ENCODE assay signal across 5 fruit fly cellular contexts in genomic region chr3L:3417759-3418158, dm6.
A peak's percentile ranks its signal among the peaks of the same experiment; 100 is the strongest.
TF ChIP-seq lines count a peak whose summit lies in the region.

No protein-coding gene starts in this region.

- no peak for TF ChIP-seq CTCF in whole organism, embryonic (GFP tag; optimal IDR thresholded peaks at IDR 0.05; lab: Kevin White, UChicago)

TF ChIP-seq in whole organism, adult, 20 proteins besides CTCF, POLR2A, EP300 and RAD21:
- TF ChIP-seq toe (GFP tag; optimal IDR thresholded peaks at IDR 0.05; lab: Kevin White, UChicago) = peak; percentile 5
- TF ChIP-seq bab1 (GFP tag; optimal IDR thresholded peaks at IDR 0.05; lab: Kevin White, UChicago) = peak; percentile 12
- no peak for TF ChIP-seq pad (GFP tag; optimal IDR thresholded peaks at IDR 0.05; lab: Kevin White, UChicago)
- peak; percentile 75 for TF ChIP-seq kay (GFP tag; lab: Kevin White, UChicago; ENCODE audit: borderline replicate concordance)

TF ChIP-seq in whole organism, embryonic, 481 proteins besides CTCF, POLR2A, EP300 and RAD21 (continues in another document):
- TF ChIP-seq CG10209 (GFP tag; optimal IDR thresholded peaks at IDR 0.05; lab: Kevin White, UChicago) (no peak), PHDP (tag; optimal IDR thresholded peaks at IDR 0.05; lab: Kevin White, UChicago) (peak; percentile 7), sqz (GFP tag; optimal IDR thresholded peaks at IDR 0.05; lab: Kevin White, UChicago) (peak; percentile 15), onecut (GFP tag; IDR thresholded peaks at IDR 0.05; lab: Robert Waterston, UW) (no peak), Drgx (GFP tag; IDR thresholded peaks at IDR 0.05; lab: Robert Waterston, UW) (no peak), CG2120 (GFP tag; optimal IDR thresholded peaks at IDR 0.05; lab: Kevin White, UChicago) (no peak), gem (tag; optimal IDR thresholded peaks at IDR 0.05; lab: Kevin White, UChicago) (no peak), Adf1 (GFP tag; IDR thresholded peaks at IDR 0.05; lab: Robert Waterston, UW) (no peak), ssp (GFP tag; IDR thresholded peaks at IDR 0.05; lab: Robert Waterston, UW) (no peak), gro (GFP tag; optimal IDR thresholded peaks at IDR 0.05; lab: Kevin White, UChicago) (no peak), CG12155 (GFP tag; optimal IDR thresholded peaks at IDR 0.05; lab: Kevin White, UChicago) (no peak), Dp (GFP tag; optimal IDR thresholded peaks at IDR 0.05; lab: Kevin White, UChicago) (no peak), CG10654 (GFP tag; optimal IDR thresholded peaks at IDR 0.05; lab: Kevin White, UChicago) (no peak), CG9817 (tag; optimal IDR thresholded peaks at IDR 0.05; lab: Kevin White, UChicago) (no peak), sens (GFP tag; lab: Kevin White, UChicago) (no peak), Six4 (GFP tag; optimal IDR thresholded peaks at IDR 0.05; lab: Kevin White, UChicago) (no peak), CG3726 (GFP tag; IDR thresholded peaks at IDR 0.05; lab: Robert Waterston, UW) (no peak), pnt (GFP tag; optimal IDR thresholded peaks at IDR 0.05; lab: Kevin White, UChicago) (no peak), CG17385 (GFP tag; optimal IDR thresholded peaks at IDR 0.05; lab: Kevin White, UChicago) (no peak), CG7372 (GFP tag; IDR thresholded peaks at IDR 0.05; lab: Robert Waterston, UW) (no peak), CG14014 (GFP tag; IDR thresholded peaks at IDR 0.05; lab: Robert Waterston, UW) (no peak), CG7271 (tag; optimal IDR thresholded peaks at IDR 0.05; lab: Kevin White, UChicago) (no peak), wor (GFP tag; IDR thresholded peaks at IDR 0.05; lab: Robert Waterston, UW) (no peak), Aef1 (GFP tag; IDR thresholded peaks at IDR 0.05; lab: Robert Waterston, UW) (no peak)

TF ChIP-seq in whole organism, prepupa, 60 proteins besides CTCF, POLR2A, EP300 and RAD21:
- TF ChIP-seq Eip78C (GFP tag; lab: Kevin White, UChicago) (peak; percentile 77), CG6163 (GFP tag; IDR thresholded peaks at IDR 0.05; lab: Robert Waterston, UW) (peak; percentile 53; the same call in 2 of the 3 replicates), svp (GFP tag; lab: Kevin White, UChicago) (no peak), eg (GFP tag; IDR thresholded peaks at IDR 0.05; lab: Robert Waterston, UW) (peak; percentile 45; the same call in 1 of the 3 replicates), Sox102F (GFP tag; optimal IDR thresholded peaks at IDR 0.05; lab: Kevin White, UChicago) (peak; percentile 26)

TF ChIP-seq in whole organism, pupa, 21 proteins besides CTCF, POLR2A, EP300 and RAD21:
- TF ChIP-seq CG17806 (tag; optimal IDR thresholded peaks at IDR 0.05; lab: Kevin White, UChicago) = no peak
- TF ChIP-seq CG9948 (tag; optimal IDR thresholded peaks at IDR 0.05; lab: Kevin White, UChicago) = no peak
- TF ChIP-seq rn (GFP tag; IDR thresholded peaks at IDR 0.05; lab: Robert Waterston, UW) = no peak
- TF ChIP-seq EcR (GFP tag; optimal IDR thresholded peaks at IDR 0.05; lab: Kevin White, UChicago) = no peak
- peak; percentile 42; the same call in 1 of the 2 replicates for TF ChIP-seq CG12605 (GFP tag; IDR thresholded peaks at IDR 0.05; lab: Robert Waterston, UW)
- TF ChIP-seq Pif1B (GFP tag; optimal IDR thresholded peaks at IDR 0.05; lab: Kevin White, UChicago) = no peak
- TF ChIP-seq CG15710 (tag; optimal IDR thresholded peaks at IDR 0.05; lab: Kevin White, UChicago) = no peak
- TF ChIP-seq CG4496 (GFP tag; IDR thresholded peaks at IDR 0.05; lab: Robert Waterston, UW) = peak; percentile 54; the same call in 1 of the 3 replicates
- TF ChIP-seq Ets98B (GFP tag; IDR thresholded peaks at IDR 0.05; lab: Robert Waterston, UW) = peak; percentile 14; the same call in 1 of the 2 replicates
- TF ChIP-seq D1 (tag; optimal IDR thresholded peaks at IDR 0.05; lab: Kevin White, UChicago) = peak; percentile 15
- TF ChIP-seq CG32121 (GFP tag; IDR thresholded peaks at IDR 0.05; lab: Robert Waterston, UW) = 0 out of 2 replicates have a peak, but pooled peaks have one; percentile 22
- no peak for TF ChIP-seq CG10348 (GFP tag; IDR thresholded peaks at IDR 0.05; lab: Robert Waterston, UW)
- no peak for TF ChIP-seq Pif1A (GFP tag; optimal IDR thresholded peaks at IDR 0.05; lab: Kevin White, UChicago)
- no peak for TF ChIP-seq Snoo (tag; optimal IDR thresholded peaks at IDR 0.05; lab: Kevin White, UChicago)
- no peak for TF ChIP-seq CG34367 (tag; optimal IDR thresholded peaks at IDR 0.05; lab: Kevin White, UChicago)
- TF ChIP-seq gl (tag; optimal IDR thresholded peaks at IDR 0.05; lab: Kevin White, UChicago) = no peak
- TF ChIP-seq CG14655 (GFP tag; optimal IDR thresholded peaks at IDR 0.05; lab: Kevin White, UChicago) = no peak
- no peak for TF ChIP-seq fd96Ca (GFP tag; IDR thresholded peaks at IDR 0.05; lab: Robert Waterston, UW)
- peak; percentile 5 for TF ChIP-seq CG8159 (tag; optimal IDR thresholded peaks at IDR 0.05; lab: Kevin White, UChicago)
- no peak for TF ChIP-seq CG8301 (tag; optimal IDR thresholded peaks at IDR 0.05; lab: Kevin White, UChicago)
- no peak for TF ChIP-seq CG13204 (GFP tag; optimal IDR thresholded peaks at IDR 0.05; lab: Kevin White, UChicago)

TF ChIP-seq in whole organism, wandering third instar larva, 38 proteins besides CTCF, POLR2A, EP300 and RAD21:
- peak; percentile 54 for TF ChIP-seq Hr83 (GFP tag; optimal IDR thresholded peaks at IDR 0.05; lab: Kevin White, UChicago; ENCODE audit: poor library complexity, severe bottlenecking)
- peak; percentile 38 for TF ChIP-seq tai (GFP tag; optimal IDR thresholded peaks at IDR 0.05; lab: Kevin White, UChicago)
- no peak for TF ChIP-seq sv (GFP tag; optimal IDR thresholded peaks at IDR 0.05; lab: Kevin White, UChicago)
- TF ChIP-seq OdsH (GFP tag; optimal IDR thresholded peaks at IDR 0.05; lab: Kevin White, UChicago) = no peak
- peak; percentile 24 for TF ChIP-seq rgr (GFP tag; optimal IDR thresholded peaks at IDR 0.05; lab: Kevin White, UChicago)
